Worm (Caenorhabditis elegans) whole organism, mixed stage, embryonic: ENCODE data around the gene K04C1.5.
A peak's percentile ranks its signal among the peaks of the same experiment; 100 is the strongest.

ENCODE experiments used
- M03D4.4 ChIP-seq: sonication (generic microtip); optimal IDR thresholded peaks from 2 replicates; lab custom pipeline; 2017; ENCODE audit warnings: mild to moderate bottlenecking, missing genetic modification characterization, missing compliant biosample characterization
- bed-3 ChIP-seq: fragments of 200-800 bp; sonication (Bioruptor generic); optimal IDR thresholded peaks from 3 replicates; lab custom pipeline; 2018; ENCODE audit warnings: mild to moderate bottlenecking, missing genetic modification characterization, moderate library complexity, missing compliant biosample characterization
- blmp-1 ChIP-seq: fragments of 150-350 bp; optimal IDR thresholded peaks from 2 replicates; lab custom pipeline; 2014; ENCODE audit warnings: missing biosample characterization, missing genetic modification characterization
- ceh-39 ChIP-seq: fragments of 150-350 bp; optimal IDR thresholded peaks from 2 replicates; lab custom pipeline; 2014; ENCODE audit warnings: missing biosample characterization, missing genetic modification characterization
- ceh-43 ChIP-seq: fragments of 200-800 bp; sonication (Bioruptor generic); optimal IDR thresholded peaks from 2 replicates; lab custom pipeline; 2018; ENCODE audit warnings: mild to moderate bottlenecking, missing genetic modification characterization, moderate library complexity, missing compliant biosample characterization
- ceh-83 ChIP-seq: fragments of 200-800 bp; sonication (Bioruptor generic); optimal IDR thresholded peaks from 2 replicates; lab custom pipeline; 2018; ENCODE audit warnings: mild to moderate bottlenecking, missing genetic modification characterization, missing compliant biosample characterization
- ces-1 ChIP-seq: fragments of 150-350 bp; optimal IDR thresholded peaks from 2 replicates; lab custom pipeline; 2014; ENCODE audit warnings: missing biosample characterization, missing genetic modification reagents, missing genetic modification characterization
- cnd-1 ChIP-seq: fragments of 200-800 bp; sonication (Bioruptor generic); optimal IDR thresholded peaks from 2 replicates; lab custom pipeline; 2018; ENCODE audit warnings: mild to moderate bottlenecking, missing genetic modification characterization, missing compliant biosample characterization
- drap-1 ChIP-seq: fragments of 200-800 bp; sonication (Bioruptor generic); optimal IDR thresholded peaks from 3 replicates; lab custom pipeline; 2018; ENCODE audit warnings: mild to moderate bottlenecking, missing genetic modification characterization, missing compliant biosample characterization
- elt-1 ChIP-seq: sonication (generic microtip); optimal IDR thresholded peaks from 2 replicates; lab custom pipeline; 2017; ENCODE audit warnings: missing genetic modification characterization, mild to moderate bottlenecking, missing compliant biosample characterization, antibody characterized with exemption, moderate library complexity, borderline replicate concordance; ENCODE audit not compliant: insufficient read depth
- elt-3 ChIP-seq: fragments of 150-350 bp; optimal IDR thresholded peaks from 2 replicates; lab custom pipeline; 2014; ENCODE audit warnings: missing biosample characterization, missing genetic modification characterization
- flh-1 ChIP-seq: fragments of 200-800 bp; sonication (Bioruptor generic); optimal IDR thresholded peaks from 2 replicates; lab custom pipeline; 2018; ENCODE audit warnings: mild to moderate bottlenecking, missing genetic modification characterization, moderate library complexity, missing compliant biosample characterization
- ham-2 ChIP-seq: fragments of 200-800 bp; sonication (Bioruptor generic); optimal IDR thresholded peaks from 2 replicates; lab custom pipeline; 2018; ENCODE audit warnings: mild to moderate bottlenecking, missing genetic modification characterization, missing compliant biosample characterization
- hlh-1 ChIP-seq: fragments of 150-350 bp; optimal IDR thresholded peaks from 2 replicates; lab custom pipeline; 2014; ENCODE audit warnings: missing biosample characterization, missing genetic modification reagents, missing genetic modification characterization
- lin-13 ChIP-seq: fragments of 150-350 bp; optimal IDR thresholded peaks from 2 replicates; lab custom pipeline; 2014; ENCODE audit warnings: missing biosample characterization, missing genetic modification characterization
- lin-32 ChIP-seq: fragments of 200-800 bp; sonication (Bioruptor generic); optimal IDR thresholded peaks from 2 replicates; lab custom pipeline; 2018; ENCODE audit warnings: mild to moderate bottlenecking, missing genetic modification characterization, missing compliant biosample characterization
- lsy-2 ChIP-seq: fragments of 150-350 bp; optimal IDR thresholded peaks from 2 replicates; lab custom pipeline; 2014; ENCODE audit warnings: missing biosample characterization, missing genetic modification characterization
- mab-5 ChIP-seq: fragments of 150-350 bp; optimal IDR thresholded peaks from 2 replicates; lab custom pipeline; 2014; ENCODE audit warnings: missing biosample characterization, missing genetic modification characterization
- mep-1 ChIP-seq: fragments of 150-350 bp; optimal IDR thresholded peaks from 2 replicates; lab custom pipeline; 2017; ENCODE audit warnings: missing biosample characterization, missing genetic modification reagents, missing genetic modification characterization, inconsistent platforms
- mls-2 ChIP-seq: sonication (generic microtip); optimal IDR thresholded peaks from 2 replicates; lab custom pipeline; 2016; ENCODE audit warnings: mild to moderate bottlenecking, missing genetic modification characterization, moderate library complexity, missing compliant biosample characterization
- nhr-12 ChIP-seq: fragments of 150-350 bp; optimal IDR thresholded peaks from 2 replicates; lab custom pipeline; 2014; ENCODE audit warnings: missing biosample characterization, missing genetic modification characterization
- nhr-2 ChIP-seq: fragments of 150-350 bp; optimal IDR thresholded peaks from 2 replicates; lab custom pipeline; 2014; ENCODE audit warnings: missing biosample characterization, missing genetic modification characterization
- nhr-237 ChIP-seq: fragments of 150-350 bp; optimal IDR thresholded peaks from 2 replicates; lab custom pipeline; 2014; ENCODE audit warnings: missing biosample characterization, missing genetic modification characterization
- nhr-28 ChIP-seq: fragments of 150-350 bp; optimal IDR thresholded peaks from 2 replicates; lab custom pipeline; 2014; ENCODE audit warnings: missing biosample characterization, missing genetic modification characterization
- nhr-76 ChIP-seq: sonication (generic microtip); optimal IDR thresholded peaks from 2 replicates; lab custom pipeline; 2017; ENCODE audit warnings: missing biosample characterization, missing genetic modification characterization
- pha-4 ChIP-seq: fragments of 150-350 bp; optimal IDR thresholded peaks from 2 replicates; lab custom pipeline; 2018; ENCODE audit warnings: missing biosample characterization, missing genetic modification reagents, missing genetic modification characterization
- sem-2 ChIP-seq: fragments of 200-800 bp; sonication (Bioruptor generic); optimal IDR thresholded peaks from 2 replicates; lab custom pipeline; 2018; ENCODE audit warnings: mild to moderate bottlenecking, missing genetic modification characterization, missing compliant biosample characterization
- snpc-4 ChIP-seq: fragments of 150-350 bp; optimal IDR thresholded peaks from 2 replicates; lab custom pipeline; 2014; ENCODE audit warnings: missing biosample characterization, missing genetic modification characterization
- sptf-1 ChIP-seq: sonication (generic microtip); optimal IDR thresholded peaks from 2 replicates; lab custom pipeline; 2017; ENCODE audit warnings: mild to moderate bottlenecking, missing genetic modification characterization, moderate library complexity, missing compliant biosample characterization
- tbx-8 ChIP-seq: fragments of 200-800 bp; sonication (Bioruptor generic); optimal IDR thresholded peaks from 2 replicates; lab custom pipeline; 2018; ENCODE audit warnings: mild to moderate bottlenecking, missing genetic modification characterization, moderate library complexity, missing compliant biosample characterization
- unc-120 ChIP-seq: sonication (generic microtip); optimal IDR thresholded peaks from 2 replicates; lab custom pipeline; 2017; ENCODE audit warnings: missing genetic modification characterization, missing compliant biosample characterization; ENCODE audit not compliant: poor library complexity, severe bottlenecking
- unc-39 ChIP-seq: fragments of 150-350 bp; optimal IDR thresholded peaks from 2 replicates; lab custom pipeline; 2014; ENCODE audit warnings: missing biosample characterization, missing genetic modification characterization
- unc-62 ChIP-seq: fragments of 150-350 bp; optimal IDR thresholded peaks from 2 replicates; lab custom pipeline; 2014; ENCODE audit warnings: missing biosample characterization, missing genetic modification reagents, missing genetic modification characterization
- zip-8 ChIP-seq: fragments of 150-350 bp; optimal IDR thresholded peaks from 2 replicates; lab custom pipeline; 2014; ENCODE audit warnings: missing biosample characterization, missing genetic modification characterization
- ztf-11 ChIP-seq: fragments of 150-350 bp; optimal IDR thresholded peaks from 2 replicates; lab custom pipeline; 2014; ENCODE audit warnings: missing biosample characterization, missing genetic modification characterization

K04C1.5 gene

DNA sequence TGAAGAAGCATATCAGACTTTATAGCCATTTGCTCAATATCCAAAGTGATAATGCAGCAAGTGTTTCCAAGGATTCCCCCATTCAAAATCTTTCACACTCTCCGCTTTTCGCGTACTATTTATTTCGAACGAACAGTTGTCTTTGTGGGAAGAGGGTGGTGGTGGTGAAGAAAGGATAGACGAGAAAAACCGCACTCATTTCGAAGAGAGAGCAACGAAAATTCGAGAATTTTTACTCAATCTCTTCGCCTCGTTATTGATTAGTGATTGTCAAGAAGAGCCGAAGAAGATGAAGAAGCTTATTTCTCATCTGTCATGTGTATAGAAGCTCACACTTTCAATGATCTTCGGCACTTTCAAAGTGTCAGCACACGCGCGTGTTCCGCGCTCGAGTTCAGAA is 40.0 kb downstream of the K04C1.5 start:
- TF ChIP-seq lsy-2 (tag; lab: Kevin White, UChicago) (no peak), nhr-2 (tag; lab: Kevin White, UChicago) (no peak), nhr-28 (tag; lab: Kevin White, UChicago) (no peak), blmp-1 (no peak), elt-3 (tag; lab: Kevin White, UChicago) (no peak), ham-2 (no peak), unc-120 (tag; lab: Kevin White, UChicago) (peak; percentile 85), mep-1 (no peak), hlh-1 (peak; percentile 98), cnd-1 (tag; lab: Kevin White, UChicago) (no peak), unc-62 (GFP tag; lab: Kevin White, UChicago) (peak; percentile 82), mab-5 (tag; lab: Kevin White, UChicago) (no peak), mls-2 (no peak), drap-1 (GFP tag; lab: Kevin White, UChicago) (peak; percentile 9), pha-4 (tag; lab: Kevin White, UChicago) (no peak), tbx-8 (no peak), flh-1 (GFP tag; lab: Kevin White, UChicago) (no peak), sem-2 (GFP tag; lab: Kevin White, UChicago) (no peak), bed-3 (GFP tag; lab: Kevin White, UChicago) (no peak), ces-1 (GFP tag; lab: Kevin White, UChicago) (no peak)

- TF ChIP-seq M03D4.4 (no peak), nhr-28 (tag; lab: Kevin White, UChicago) (no peak), unc-62 (GFP tag; lab: Kevin White, UChicago) (no peak), bed-3 (GFP tag; lab: Kevin White, UChicago) (no peak), mls-2 (no peak), ham-2 (no peak), hlh-1 (no peak), lin-13 (tag; lab: Kevin White, UChicago) (no peak), unc-120 (tag; lab: Kevin White, UChicago) (no peak), ceh-83 (GFP tag; lab: Kevin White, UChicago) (no peak), pha-4 (tag; lab: Kevin White, UChicago) (no peak), zip-8 (tag; lab: Kevin White, UChicago) (no peak), ceh-43 (GFP tag; lab: Kevin White, UChicago) (no peak), ceh-39 (tag; lab: Kevin White, UChicago) (no peak), blmp-1 (no peak), sem-2 (GFP tag; lab: Kevin White, UChicago) (no peak)
Measured at ce11 chrX:14289993-14290392, 42.1 kb downstream of the K04C1.5 start.

DNA sequence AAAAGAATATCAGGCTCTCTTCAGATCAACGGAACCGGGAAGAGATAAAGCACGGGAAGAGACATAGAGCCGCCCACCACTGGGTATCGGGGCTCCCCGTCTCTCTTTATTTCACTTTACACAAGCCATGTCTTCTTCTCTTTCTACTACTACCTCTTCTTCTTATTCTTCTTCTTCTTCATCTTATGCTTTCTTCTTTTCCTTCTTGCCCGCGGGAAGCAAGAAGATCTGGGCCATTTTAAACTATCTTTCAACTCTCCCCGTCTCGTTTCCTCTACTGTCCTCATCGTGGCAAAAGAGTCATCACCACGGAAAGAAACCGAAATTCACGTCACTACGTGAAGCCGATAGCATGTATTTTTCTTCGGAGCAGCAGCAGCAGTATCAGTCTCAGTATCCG is 44.8 kb downstream of the K04C1.5 start:
- TF ChIP-seq unc-62 (GFP tag; lab: Kevin White, UChicago) = peak; percentile 49
- TF ChIP-seq unc-120 (tag; lab: Kevin White, UChicago) = peak; percentile 93
- TF ChIP-seq hlh-1 = peak; percentile 18
- peak; percentile 1 for TF ChIP-seq lsy-2 (tag; lab: Kevin White, UChicago)
- TF ChIP-seq elt-3 (tag; lab: Kevin White, UChicago) = no peak

DNA sequence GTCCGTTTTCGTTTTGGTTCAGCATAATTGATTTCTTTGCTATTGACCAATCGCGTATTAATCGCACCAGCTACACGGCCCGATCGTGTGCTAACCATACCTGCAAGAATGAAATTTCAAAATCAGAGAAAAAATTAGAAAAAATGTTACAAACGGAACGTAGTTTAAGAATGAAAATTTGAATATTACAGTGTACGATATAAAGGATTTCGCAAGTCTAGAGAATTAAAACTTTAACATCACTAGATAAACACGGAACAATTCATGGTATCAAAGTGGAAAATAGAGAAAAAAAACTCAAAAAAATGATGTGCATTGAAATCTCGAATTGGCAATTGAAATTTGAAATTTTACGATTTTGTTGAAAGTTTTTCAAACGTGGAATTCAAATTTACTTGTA is 48.7 kb downstream of the K04C1.5 start, which contains the start of gene madd-3:
madd-3 (minus strand) TSS at position 101 of the 400 bp plus-strand sequence.
- TF ChIP-seq hlh-1 (no peak), pha-4 (tag; lab: Kevin White, UChicago) (no peak)
- TF ChIP-seq, all 35 proteins: peak for 0

DNA sequence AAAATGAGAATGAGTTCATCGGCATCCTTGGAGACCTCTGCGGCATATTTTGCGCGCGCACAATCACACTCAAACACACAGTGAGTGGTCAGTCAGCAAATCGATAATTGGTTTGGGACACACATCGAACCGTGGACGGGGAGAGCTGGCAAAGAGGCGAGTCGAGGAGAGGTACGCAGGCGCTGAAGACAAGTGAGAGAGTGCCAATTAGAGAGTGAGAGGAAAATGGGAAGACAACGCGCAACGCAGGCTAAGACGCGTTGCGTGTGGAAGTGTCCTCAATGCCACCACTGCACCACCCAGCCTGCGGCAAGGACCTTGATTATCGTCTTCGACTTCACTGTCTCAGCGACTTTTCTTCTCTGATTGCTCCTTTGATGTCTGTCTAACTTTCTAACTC is 49.4 kb downstream of the K04C1.5 start:
- TF ChIP-seq drap-1 (GFP tag; lab: Kevin White, UChicago) = peak; percentile 67
- TF ChIP-seq M03D4.4 = no peak
- no peak for TF ChIP-seq flh-1 (GFP tag; lab: Kevin White, UChicago)
- TF ChIP-seq nhr-28 (tag; lab: Kevin White, UChicago) = no peak
- peak; percentile 54 for TF ChIP-seq lsy-2 (tag; lab: Kevin White, UChicago)
- TF ChIP-seq ceh-83 (GFP tag; lab: Kevin White, UChicago) = no peak
- TF ChIP-seq ces-1 (GFP tag; lab: Kevin White, UChicago) = peak; percentile 76
- no peak for TF ChIP-seq ztf-11
- peak; percentile 22 for TF ChIP-seq nhr-237
- TF ChIP-seq ham-2 = peak; percentile 6
- peak; percentile 56 for TF ChIP-seq unc-62 (GFP tag; lab: Kevin White, UChicago)
- TF ChIP-seq snpc-4 (tag; lab: Kevin White, UChicago) = no peak
- peak; percentile 37 for TF ChIP-seq pha-4 (tag; lab: Kevin White, UChicago)
- no peak for TF ChIP-seq bed-3 (GFP tag; lab: Kevin White, UChicago)
- no peak for TF ChIP-seq unc-39 (tag; lab: Kevin White, UChicago)
- TF ChIP-seq hlh-1 = peak; percentile 57
- TF ChIP-seq blmp-1 = no peak
- TF ChIP-seq mls-2 = peak; percentile 81
- no peak for TF ChIP-seq elt-3 (tag; lab: Kevin White, UChicago)
- peak; percentile 62 for TF ChIP-seq cnd-1 (tag; lab: Kevin White, UChicago)
- no peak for TF ChIP-seq nhr-12
- TF ChIP-seq lin-13 (tag; lab: Kevin White, UChicago) = peak; percentile 45
- no peak for TF ChIP-seq sem-2 (GFP tag; lab: Kevin White, UChicago)
- TF ChIP-seq tbx-8 = no peak
- TF ChIP-seq unc-120 (tag; lab: Kevin White, UChicago) = peak; percentile 70
- TF ChIP-seq ceh-43 (GFP tag; lab: Kevin White, UChicago) = peak; percentile 20
- no peak for TF ChIP-seq nhr-76 (tag; lab: Kevin White, UChicago)
- peak; percentile 38 for TF ChIP-seq mep-1
- no peak for TF ChIP-seq elt-1 (tag; lab: Kevin White, UChicago)
- peak; percentile 22 for TF ChIP-seq sptf-1 (tag; lab: Kevin White, UChicago)
- peak; percentile 99 for TF ChIP-seq ceh-39 (tag; lab: Kevin White, UChicago)
- TF ChIP-seq zip-8 (tag; lab: Kevin White, UChicago) = no peak
- no peak for TF ChIP-seq mab-5 (tag; lab: Kevin White, UChicago)
- TF ChIP-seq nhr-2 (tag; lab: Kevin White, UChicago) = no peak
- TF ChIP-seq lin-32 (GFP tag; lab: Kevin White, UChicago) = no peak
- TF ChIP-seq, all 35 proteins: peak for 16
